Fruit fly (Drosophila melanogaster): ENCODE measurements around the gene CG11696.

Gene CG11696

DNA sequence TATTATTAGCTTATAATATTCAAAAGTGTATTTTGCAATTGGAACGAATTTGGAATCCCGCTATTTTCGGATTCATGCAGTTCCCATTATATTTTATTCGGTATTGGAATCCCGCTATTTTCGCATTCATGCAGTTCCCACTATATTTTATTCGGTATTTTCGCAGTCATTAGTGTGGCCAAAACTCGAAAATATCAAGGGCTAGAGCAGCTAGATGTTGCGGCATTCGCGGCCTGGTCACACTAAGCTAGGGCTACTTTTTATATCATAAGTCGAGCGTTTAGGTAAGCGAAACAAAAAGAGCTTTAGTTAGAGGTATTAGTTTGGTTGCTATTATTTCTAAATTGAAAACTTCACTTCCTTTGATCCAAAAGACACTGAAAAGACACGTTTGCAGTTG, 5.3 kb downstream of the CG11696 start (continued):
- TF ChIP-seq CG13894 (tag; optimal IDR thresholded peaks at IDR 0.05) = peak; percentile 46
- TF ChIP-seq exex (tag; optimal IDR thresholded peaks at IDR 0.05) = no peak
- TF ChIP-seq CG8478 (optimal IDR thresholded peaks at IDR 0.05) = no peak
- no peak for TF ChIP-seq tx (GFP tag; optimal IDR thresholded peaks at IDR 0.05)
- no peak for TF ChIP-seq Doc3 (GFP tag; IDR thresholded peaks at IDR 0.05; ENCODE audit: partially characterized antibody)
- TF ChIP-seq Hmx (GFP tag; optimal IDR thresholded peaks at IDR 0.05) = no peak
- TF ChIP-seq Dip2 (GFP tag; IDR thresholded peaks at IDR 0.05) = no peak
- TF ChIP-seq CG6654 (GFP tag; optimal IDR thresholded peaks at IDR 0.05) = no peak
- no peak for TF ChIP-seq D19A (tag; optimal IDR thresholded peaks at IDR 0.05)
- no peak for TF ChIP-seq ftz-f1 (GFP tag; optimal IDR thresholded peaks at IDR 0.05)
- TF ChIP-seq CG17612 (GFP tag; IDR thresholded peaks at IDR 0.05) = no peak
- TF ChIP-seq mirr (GFP tag; optimal IDR thresholded peaks at IDR 0.05) = no peak
- TF ChIP-seq Lim3 (GFP tag; IDR thresholded peaks at IDR 0.05) = no peak
- no peak for TF ChIP-seq zen (tag; optimal IDR thresholded peaks at IDR 0.05)
- no peak for TF ChIP-seq Side (GFP tag; optimal IDR thresholded peaks at IDR 0.05)
- no peak for TF ChIP-seq pho (GFP tag; optimal IDR thresholded peaks at IDR 0.05)
- TF ChIP-seq CG11398 (GFP tag; optimal IDR thresholded peaks at IDR 0.05) = no peak
- no peak for TF ChIP-seq pan (optimal IDR thresholded peaks at IDR 0.05)
- no peak for TF ChIP-seq pan (GFP tag; optimal IDR thresholded peaks at IDR 0.05 in 1 of 2, IDR thresholded peaks at IDR 0.05 in 1 of 2)
- TF ChIP-seq ssp (GFP tag; IDR thresholded peaks at IDR 0.05) = no peak
- TF ChIP-seq sens-2 (GFP tag; IDR thresholded peaks at IDR 0.05) = no peak
- no peak for TF ChIP-seq CG12769 (tag; optimal IDR thresholded peaks at IDR 0.05)
- no peak for TF ChIP-seq nau (GFP tag; optimal IDR thresholded peaks at IDR 0.05)
- no peak for TF ChIP-seq CG18262 (tag; optimal IDR thresholded peaks at IDR 0.05)
- TF ChIP-seq hkb (optimal IDR thresholded peaks at IDR 0.05) = no peak
- no peak for TF ChIP-seq hkb (GFP tag; IDR thresholded peaks at IDR 0.05)
- no peak for TF ChIP-seq run (tag; optimal IDR thresholded peaks at IDR 0.05)
- TF ChIP-seq CG2712 (tag; optimal IDR thresholded peaks at IDR 0.05) = peak; percentile 21
- TF ChIP-seq CG17361 (GFP tag; IDR thresholded peaks at IDR 0.05) = no peak
- TF ChIP-seq yki (optimal IDR thresholded peaks at IDR 0.05) = no peak
- TF ChIP-seq da (GFP tag; optimal IDR thresholded peaks at IDR 0.05) = no peak
- no peak for TF ChIP-seq CG12104 (GFP tag; optimal IDR thresholded peaks at IDR 0.05)
- peak; percentile 96 for TF ChIP-seq CG8290 (GFP tag; optimal IDR thresholded peaks at IDR 0.05)
- peak; percentile 86 to 91 for TF ChIP-seq CG8290 (tag; optimal IDR thresholded peaks at IDR 0.05)
- peak; percentile 18; the same call in 1 of the 2 replicates for TF ChIP-seq CG3847 (GFP tag; IDR thresholded peaks at IDR 0.05)
- peak; percentile 60 for TF ChIP-seq hbn (GFP tag; IDR thresholded peaks at IDR 0.05; ENCODE audit: partially characterized antibody)
- TF ChIP-seq kay (GFP tag; optimal IDR thresholded peaks at IDR 0.05) = no peak
- TF ChIP-seq bsh (GFP tag; optimal IDR thresholded peaks at IDR 0.05) = no peak
- TF ChIP-seq Ssrp (tag; optimal IDR thresholded peaks at IDR 0.05) = no peak
- 0 out of 3 replicates have a peak, but pooled peaks have one; percentile 25 for TF ChIP-seq CG14860 (GFP tag; IDR thresholded peaks at IDR 0.05; ENCODE audit: partially characterized antibody)
- no peak for TF ChIP-seq CG10543 (GFP tag; optimal IDR thresholded peaks at IDR 0.05)
- TF ChIP-seq lbe (GFP tag; optimal IDR thresholded peaks at IDR 0.05) = no peak
- no peak for TF ChIP-seq CG15011 (GFP tag; optimal IDR thresholded peaks at IDR 0.05)
- TF ChIP-seq Lhr (GFP tag; optimal IDR thresholded peaks at IDR 0.05) = peak; percentile 95
- no peak for TF ChIP-seq hb (GFP tag; IDR thresholded peaks at IDR 0.05; ENCODE audit: partially characterized antibody)
- TF ChIP-seq CG12071 (GFP tag; optimal IDR thresholded peaks at IDR 0.05) = no peak
- TF ChIP-seq crc (GFP tag; optimal IDR thresholded peaks at IDR 0.05) = no peak
- TF ChIP-seq Hr3 (GFP tag; optimal IDR thresholded peaks at IDR 0.05) = no peak
- TF ChIP-seq CG32767 (GFP tag; IDR thresholded peaks at IDR 0.05) = no peak
- TF ChIP-seq ro (GFP tag; IDR thresholded peaks at IDR 0.05) = no peak
- no peak for TF ChIP-seq ab (GFP tag; optimal IDR thresholded peaks at IDR 0.05)
- no peak for TF ChIP-seq NFAT (GFP tag; IDR thresholded peaks at IDR 0.05)
- no peak for TF ChIP-seq dati (GFP tag; IDR thresholded peaks at IDR 0.05)
- no peak for TF ChIP-seq Bteb2 (GFP tag; optimal IDR thresholded peaks at IDR 0.05)

All from whole organism, embryonic.